Fruit fly (Drosophila melanogaster) whole organism, embryonic: ENCODE measurements around the gene RpL5.
"Not testable (repeated sequence)": the region's sequence is repeated elsewhere in the genome, so short reads cannot be mapped to it uniquely, and the experiment has no call there.

ENCODE experiments used
- B-H2 ChIP-seq: fragments of 200-800 bp; sonication (Bioruptor generic); optimal IDR thresholded peaks from 2 replicates; lab custom pipeline; 2018; ENCODE audit warnings: missing biosample characterization, mild to moderate bottlenecking, missing genetic modification characterization
- CG1024 ChIP-seq: fragments of 200-800 bp; sonication (Bioruptor generic); IDR thresholded peaks from 2 replicates; pipeline ENCODE4 v1.3.6; 2022; ENCODE audit warnings: missing biosample characterization, missing genetic modification characterization
- CG11504 ChIP-seq: fragments of 200-800 bp; sonication (Bioruptor generic); optimal IDR thresholded peaks from 3 replicates; lab custom pipeline; 2019; ENCODE audit warnings: missing biosample characterization, mild to moderate bottlenecking, missing genetic modification characterization, moderate library complexity
- CG12299 ChIP-seq: fragments of 200-800 bp; sonication (Bioruptor generic); optimal IDR thresholded peaks from 2 replicates; lab custom pipeline; 2018; ENCODE audit warnings: missing biosample characterization, mild to moderate bottlenecking, missing genetic modification characterization
- CG12659 ChIP-seq: fragments of 200-800 bp; sonication (Bioruptor generic); optimal IDR thresholded peaks from 3 replicates; lab custom pipeline; 2017; ENCODE audit warnings: mild to moderate bottlenecking, missing biosample characterization, missing genetic modification reagents, missing genetic modification characterization
- CG14014 ChIP-seq: fragments of 200-800 bp; sonication (Bioruptor generic); IDR thresholded peaks from 2 replicates; pipeline ENCODE4 v1.3.6; 2022; ENCODE audit warnings: missing biosample characterization, missing genetic modification characterization
- CG15073 ChIP-seq: fragments of 200-800 bp; sonication (Bioruptor generic); optimal IDR thresholded peaks from 2 replicates; lab custom pipeline; 2016; ENCODE audit warnings: missing biosample characterization, missing genetic modification characterization
- CG15269 ChIP-seq: fragments of 200-800 bp; sonication (Bioruptor generic); optimal IDR thresholded peaks from 2 replicates; lab custom pipeline; 2018; ENCODE audit warnings: missing biosample characterization, mild to moderate bottlenecking, missing genetic modification characterization, moderate library complexity
- CG17328 ChIP-seq: fragments of 200-800 bp; sonication (Bioruptor generic); IDR thresholded peaks from 2 replicates; pipeline ENCODE4 v1.3.6; 2022; ENCODE audit warnings: missing biosample characterization, missing genetic modification characterization
- CG1832 ChIP-seq: fragments of 200-800 bp; sonication (Bioruptor generic); optimal IDR thresholded peaks from 2 replicates; lab custom pipeline; 2017; ENCODE audit warnings: missing biosample characterization, mild to moderate bottlenecking, missing genetic modification characterization, inconsistent platforms
- CG18619 ChIP-seq: fragments of 200-800 bp; sonication (Bioruptor generic); optimal IDR thresholded peaks from 3 replicates; lab custom pipeline; 2017; ENCODE audit warnings: missing biosample characterization, mild to moderate bottlenecking, missing genetic modification characterization
- CG3995 ChIP-seq: fragments of 200-800 bp; sonication (Bioruptor generic); optimal IDR thresholded peaks from 3 replicates; lab custom pipeline; 2016; ENCODE audit warnings: missing biosample characterization, missing genetic modification characterization
- CG43689 ChIP-seq: fragments of 200-800 bp; sonication (Bioruptor generic); IDR thresholded peaks from 2 replicates; pipeline ENCODE4 v1.3.6; 2022; ENCODE audit warnings: missing biosample characterization, missing genetic modification characterization
- CG7357 ChIP-seq: fragments of 200-800 bp; sonication (Bioruptor generic); IDR thresholded peaks from 3 replicates; pipeline ENCODE4 v1.3.6; 2022; ENCODE audit warnings: missing biosample characterization, missing genetic modification characterization
- CG9215 ChIP-seq: fragments of 200-800 bp; sonication (Bioruptor generic); IDR thresholded peaks from 2 replicates; pipeline ENCODE4 v1.3.6; 2022; ENCODE audit warnings: missing biosample characterization, missing genetic modification characterization
- CG9609 ChIP-seq: fragments of 200-800 bp; sonication (Bioruptor generic); optimal IDR thresholded peaks from 3 replicates; lab custom pipeline; 2016; ENCODE audit warnings: missing biosample characterization, missing genetic modification characterization
- CG9817 ChIP-seq: fragments of 200-800 bp; sonication (Bioruptor generic); optimal IDR thresholded peaks from 2 replicates; lab custom pipeline; 2018; ENCODE audit warnings: missing biosample characterization, mild to moderate bottlenecking, missing genetic modification characterization, moderate library complexity
- Drgx ChIP-seq: fragments of 200-800 bp; sonication (Bioruptor generic); IDR thresholded peaks from 2 replicates; pipeline ENCODE4 v1.3.6; 2022; ENCODE audit warnings: missing biosample characterization, missing genetic modification characterization
- Ets65A ChIP-seq: fragments of 200-800 bp; sonication (Bioruptor generic); peaks from one replicate; lab custom pipeline; 2016; ENCODE audit warnings: missing biosample characterization, missing genetic modification characterization
- Ets97D ChIP-seq: fragments of 200-800 bp; sonication (Bioruptor generic); optimal IDR thresholded peaks from 3 replicates; lab custom pipeline; 2016; ENCODE audit warnings: missing biosample characterization, missing genetic modification characterization
- Fer1 ChIP-seq: fragments of 200-800 bp; sonication (Bioruptor generic); optimal IDR thresholded peaks from 2 replicates; lab custom pipeline; 2017; ENCODE audit warnings: missing biosample characterization, mild to moderate bottlenecking, missing genetic modification characterization
- H15 ChIP-seq: fragments of 200-800 bp; sonication (Bioruptor generic); IDR thresholded peaks from 3 replicates; pipeline ENCODE4 v1.3.6; 2022; ENCODE audit warnings: missing biosample characterization, missing genetic modification characterization
- Hmr ChIP-seq: fragments of 200-800 bp; sonication (Bioruptor generic); optimal IDR thresholded peaks from 3 replicates; lab custom pipeline; 2017; ENCODE audit warnings: mild to moderate bottlenecking, missing biosample characterization, missing genetic modification reagents, missing genetic modification characterization
- Lhr ChIP-seq: fragments of 200-800 bp; sonication (Bioruptor generic); optimal IDR thresholded peaks from 3 replicates; lab custom pipeline; 2017; ENCODE audit warnings: mild to moderate bottlenecking, missing biosample characterization, missing genetic modification reagents, missing genetic modification characterization
- Lpt ChIP-seq: fragments of >200 bp; optimal IDR thresholded peaks from 2 replicates; lab custom pipeline; 2018; ENCODE audit warnings: missing biosample characterization, missing genetic modification characterization
- MBD-R2 ChIP-seq: fragments of 200-800 bp; sonication (Bioruptor generic); IDR thresholded peaks from 2 replicates; pipeline ENCODE4 v1.3.6; 2022; ENCODE audit warnings: missing biosample characterization, missing genetic modification characterization
- NK7.1 ChIP-seq: fragments of 200-800 bp; sonication (Bioruptor generic); optimal IDR thresholded peaks from 3 replicates; lab custom pipeline; 2016; ENCODE audit warnings: missing biosample characterization, missing genetic modification characterization
- Side ChIP-seq: fragments of 200-800 bp; sonication (Bioruptor generic); optimal IDR thresholded peaks from 2 replicates; lab custom pipeline; 2016; ENCODE audit warnings: missing biosample characterization, missing genetic modification characterization
- Trl ChIP-seq, 3 experiments: fragments of >200 bp in 2 of 3; fragments of 200-800 bp in 1 of 3; sonication (Bioruptor generic) in 1 of 3; optimal IDR thresholded peaks; 2 replicates in 1 of 3; 3 replicates in 2 of 3; lab custom pipeline; 2016 to 2017; ENCODE audit warnings: missing biosample characterization in 1 of 3, missing genetic modification characterization in 1 of 3
- ash1 ChIP-seq: fragments of 200-800 bp; sonication (Bioruptor generic); optimal IDR thresholded peaks from 2 replicates; lab custom pipeline; 2018; ENCODE audit warnings: missing biosample characterization, mild to moderate bottlenecking, missing genetic modification characterization
- bsh ChIP-seq, 2 experiments: fragments of 200-800 bp; sonication (Bioruptor generic); optimal IDR thresholded peaks; 2 replicates each; lab custom pipeline; 2017 to 2018; ENCODE audit warnings: mild to moderate bottlenecking in 2 of 2, missing biosample characterization in 2 of 2, missing genetic modification characterization in 2 of 2, moderate library complexity in 1 of 2
- cg ChIP-seq: fragments of 200-800 bp; sonication (Bioruptor generic); optimal IDR thresholded peaks from 3 replicates; lab custom pipeline; 2019; ENCODE audit warnings: missing biosample characterization, mild to moderate bottlenecking, missing genetic modification characterization, moderate library complexity
- da ChIP-seq: fragments of 200-800 bp; sonication (Bioruptor generic); optimal IDR thresholded peaks from 2 replicates; lab custom pipeline; 2016; ENCODE audit warnings: missing biosample characterization, missing genetic modification characterization
- gfzf ChIP-seq: fragments of 200-800 bp; sonication (Bioruptor generic); optimal IDR thresholded peaks from 2 replicates; lab custom pipeline; 2016; ENCODE audit warnings: missing biosample characterization, mild to moderate bottlenecking, missing genetic modification characterization, moderate library complexity
- ind ChIP-seq: fragments of 200-800 bp; sonication (Bioruptor generic); optimal IDR thresholded peaks from 3 replicates; lab custom pipeline; 2016; ENCODE audit warnings: missing biosample characterization, missing genetic modification characterization
- lab ChIP-seq: fragments of 200-800 bp; sonication (Bioruptor generic); optimal IDR thresholded peaks from 3 replicates; lab custom pipeline; 2017; ENCODE audit warnings: missing biosample characterization, missing genetic modification characterization, mild to moderate bottlenecking, moderate library complexity, missing genetic modification reagents
- nmo ChIP-seq: fragments of 200-800 bp; sonication (Bioruptor generic); optimal IDR thresholded peaks from 2 replicates; lab custom pipeline; 2018; ENCODE audit warnings: missing biosample characterization, mild to moderate bottlenecking, missing genetic modification characterization, moderate library complexity
- nom ChIP-seq: fragments of 200-800 bp; sonication (Bioruptor generic); optimal IDR thresholded peaks from 2 replicates; lab custom pipeline; 2017; ENCODE audit warnings: missing biosample characterization, missing genetic modification characterization, mild to moderate bottlenecking, moderate library complexity, missing genetic modification reagents
- pfk ChIP-seq: fragments of 200-800 bp; sonication (Bioruptor generic); optimal IDR thresholded peaks from 2 replicates; lab custom pipeline; 2018; ENCODE audit warnings: missing biosample characterization, mild to moderate bottlenecking, missing genetic modification characterization, moderate library complexity
- ro ChIP-seq: fragments of 200-800 bp; sonication (Bioruptor generic); IDR thresholded peaks from 2 replicates; pipeline ENCODE4 v1.3.6; 2022; ENCODE audit warnings: missing biosample characterization, missing genetic modification characterization
- row ChIP-seq: fragments of 200-800 bp; sonication (Bioruptor generic); IDR thresholded peaks from 3 replicates; pipeline ENCODE4 v1.3.6; 2022; ENCODE audit warnings: missing biosample characterization, missing genetic modification characterization
- tgo ChIP-seq: fragments of 200-800 bp; sonication (Bioruptor generic); IDR thresholded peaks from 3 replicates; pipeline ENCODE4 v1.3.6; 2022; ENCODE audit warnings: missing biosample characterization, missing genetic modification characterization
- tna ChIP-seq: fragments of 200-800 bp; sonication (Bioruptor generic); IDR thresholded peaks from 2 replicates; pipeline ENCODE4 v1.3.6; 2022; ENCODE audit warnings: missing biosample characterization, missing genetic modification characterization; ENCODE audit not compliant: partially characterized antibody
- usp ChIP-seq: fragments of >200 bp; optimal IDR thresholded peaks from 2 replicates; lab custom pipeline; 2017; ENCODE audit warnings: missing biosample characterization, missing genetic modification characterization
- vnd ChIP-seq: fragments of 200-800 bp; sonication (Bioruptor generic); IDR thresholded peaks from 3 replicates; pipeline ENCODE4 v1.3.6; 2022; ENCODE audit warnings: missing biosample characterization, missing genetic modification characterization; ENCODE audit not compliant: partially characterized antibody
- zf30C ChIP-seq: fragments of 200-800 bp; sonication (Bioruptor generic); optimal IDR thresholded peaks from 3 replicates; lab custom pipeline; 2018; ENCODE audit warnings: missing biosample characterization, mild to moderate bottlenecking, missing genetic modification characterization

The RpL5 gene

DNA sequence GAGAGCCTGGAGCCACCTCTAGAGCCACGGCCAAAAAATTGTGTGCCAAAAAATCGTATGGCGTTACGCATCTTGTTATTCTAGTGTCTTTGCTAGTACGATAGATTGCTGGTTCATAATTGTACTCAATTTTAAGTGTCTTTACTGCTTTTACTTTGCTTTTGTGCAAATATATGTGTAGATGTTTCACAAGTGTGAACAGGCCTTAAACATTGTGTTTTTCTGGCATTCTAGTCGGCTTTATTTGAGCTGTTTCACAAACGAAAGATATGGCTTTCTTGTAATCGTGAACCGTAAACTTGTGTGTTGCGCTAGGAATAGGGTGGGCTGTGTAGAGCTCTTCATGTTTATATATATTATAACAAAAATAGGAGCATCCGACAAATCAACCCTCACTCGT is 13.4 kb upstream of the RpL5 start, which contains the start of gene CG17493 (continued):
- peak; percentile 46; the same call in 1 of the 3 replicates for TF ChIP-seq CG7357 (GFP tag; lab: Robert Waterston, UW)
- TF ChIP-seq lab: no peak
- peak; percentile 95 for TF ChIP-seq CG1024
- no peak for TF ChIP-seq CG43689 (GFP tag; lab: Robert Waterston, UW)
- no peak for TF ChIP-seq cg (GFP tag; lab: Kevin White, UChicago)
- no peak for TF ChIP-seq B-H2
- no peak for TF ChIP-seq zf30C (GFP tag; lab: Kevin White, UChicago)

DNA sequence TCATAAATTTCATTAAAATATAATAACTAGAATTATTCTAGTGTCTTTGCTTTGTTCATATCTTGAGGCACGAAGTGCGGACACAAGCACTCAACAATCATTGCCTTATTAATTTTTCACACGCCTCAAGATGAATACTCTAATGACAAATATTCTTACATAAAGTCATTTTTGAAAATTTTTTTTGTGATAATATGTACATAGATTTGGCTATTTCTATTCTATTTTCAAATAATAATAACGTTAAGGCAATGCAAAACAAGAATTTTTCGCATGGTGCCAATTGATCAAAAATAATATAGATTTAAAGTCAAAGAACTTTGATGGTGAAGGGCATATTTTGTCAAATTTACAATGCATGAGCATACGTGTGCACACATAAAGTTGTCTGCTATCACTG is 12.9 kb upstream of the RpL5 start:
- peak in 1 of 2 experiments; percentile 36 for TF ChIP-seq Trl (optimal IDR thresholded peaks at IDR 0.05; lab: Kevin White, UChicago)
- TF ChIP-seq Trl (GFP tag; optimal IDR thresholded peaks at IDR 0.05; lab: Kevin White, UChicago): not testable (repeated sequence)
- TF ChIP-seq row (GFP tag; lab: Robert Waterston, UW): peak; percentile 93
- TF ChIP-seq CG17328 (GFP tag; lab: Robert Waterston, UW): peak; percentile 37; the same call in 1 of the 2 replicates
- TF ChIP-seq tgo (GFP tag; lab: Robert Waterston, UW): peak; percentile 74; the same call in 2 of the 3 replicates

DNA sequence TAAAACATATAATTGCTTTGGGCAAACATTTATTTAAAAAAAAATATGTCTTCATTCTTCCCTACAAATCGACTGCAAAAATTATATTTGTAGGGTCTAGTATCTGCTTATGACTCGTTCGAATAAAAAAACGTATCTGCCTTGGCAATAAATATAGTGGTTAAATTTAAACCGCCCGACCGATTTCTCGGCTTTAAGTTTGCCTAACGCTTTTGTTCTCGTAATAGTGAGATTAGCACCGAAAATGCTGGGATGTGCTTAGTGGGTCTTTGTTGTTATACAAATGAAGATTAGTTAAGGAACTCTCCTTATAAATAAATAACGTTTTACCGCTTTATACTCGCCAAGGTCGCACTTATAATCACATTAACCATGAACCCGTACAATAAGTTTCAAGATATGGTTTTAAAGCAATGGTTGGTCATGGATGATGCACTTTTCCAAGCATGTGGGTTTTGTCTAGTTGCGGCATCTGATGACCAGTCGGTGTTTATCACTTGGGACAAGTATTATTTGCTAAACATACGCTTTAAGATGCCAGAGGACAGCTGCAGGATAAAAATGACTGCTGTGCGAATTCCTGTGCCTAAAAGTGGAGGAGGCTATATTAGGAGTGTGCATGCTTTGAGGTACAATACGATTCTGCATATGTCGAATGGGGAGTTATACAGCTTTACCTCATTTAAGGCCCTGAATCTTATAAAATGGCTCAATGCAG is 1.4 kb upstream of the RpL5 start:
- TF ChIP-seq CG15073 (GFP tag; lab: Kevin White, UChicago) (no peak), ro (GFP tag; lab: Robert Waterston, UW) (no peak), bsh (GFP tag; optimal IDR thresholded peaks at IDR 0.05; lab: Kevin White, UChicago) (no peak), Lpt (GFP tag; lab: Kevin White, UChicago) (no peak), CG15269 (tag; lab: Kevin White, UChicago) (no peak), Ets65A (GFP tag; lab: Kevin White, UChicago) (peak; percentile 91), gfzf (GFP tag; lab: Kevin White, UChicago) (peak; percentile 52), CG3995 (GFP tag; lab: Kevin White, UChicago) (peak; percentile 51), CG9817 (peak; percentile 3), Fer1 (GFP tag; lab: Kevin White, UChicago) (no peak), CG12299 (tag; lab: Kevin White, UChicago) (no peak), Side (GFP tag; lab: Kevin White, UChicago) (no peak), tna (GFP tag; lab: Robert Waterston, UW) (no peak), CG11504 (no peak), nom (no peak), CG14014 (GFP tag; lab: Robert Waterston, UW) (no peak), CG1832 (GFP tag; lab: Kevin White, UChicago) (no peak), vnd (GFP tag; lab: Robert Waterston, UW) (no peak), ind (no peak), CG9215 (no peak), Lhr (GFP tag; lab: Kevin White, UChicago) (peak; percentile 33), usp (GFP tag; lab: Kevin White, UChicago) (no peak), da (GFP tag; lab: Kevin White, UChicago) (no peak), CG12659 (GFP tag; lab: Kevin White, UChicago) (peak; percentile 25), pfk (peak; percentile 71), Ets97D (GFP tag; lab: Kevin White, UChicago) (peak; percentile 66), ash1 (GFP tag; lab: Kevin White, UChicago) (no peak), Hmr (GFP tag; lab: Kevin White, UChicago) (no peak), H15 (GFP tag; lab: Robert Waterston, UW) (no peak), nmo (peak; percentile 41), CG9609 (GFP tag; lab: Kevin White, UChicago) (no peak), NK7.1 (GFP tag; lab: Kevin White, UChicago) (no peak), MBD-R2 (GFP tag; lab: Robert Waterston, UW) (peak; percentile 40), Drgx (GFP tag; lab: Robert Waterston, UW) (no peak), CG18619 (no peak)
